Fruit fly (Drosophila melanogaster) whole organism, adult: ENCODE data around the gene drm.

Experiments used
- CG14711 ChIP-seq: fragments of 200-800 bp; sonication (Bioruptor generic); optimal IDR thresholded peaks from 2 replicates; lab custom pipeline; 2018; ENCODE audit warnings: missing biosample characterization, mild to moderate bottlenecking, missing genetic modification characterization, moderate library complexity
- CG1620 ChIP-seq: fragments of 200-800 bp; sonication (Bioruptor generic); optimal IDR thresholded peaks from 2 replicates; lab custom pipeline; 2016; ENCODE audit warnings: missing biosample characterization, missing genetic modification characterization
- CG33017 ChIP-seq: fragments of 200-800 bp; sonication (Bioruptor generic); optimal IDR thresholded peaks from 2 replicates; lab custom pipeline; 2018; ENCODE audit warnings: missing biosample characterization, mild to moderate bottlenecking, missing genetic modification characterization, moderate library complexity
- CG7045 ChIP-seq: fragments of 200-800 bp; sonication (Bioruptor generic); optimal IDR thresholded peaks from 2 replicates; lab custom pipeline; 2017; ENCODE audit warnings: missing biosample characterization, mild to moderate bottlenecking, missing genetic modification characterization
- CG7101 ChIP-seq: fragments of 200-800 bp; sonication (Bioruptor generic); optimal IDR thresholded peaks from 2 replicates; lab custom pipeline; 2018; ENCODE audit warnings: missing biosample characterization, mild to moderate bottlenecking, missing genetic modification characterization, moderate library complexity
- Crg-1 ChIP-seq: fragments of 200-800 bp; sonication (Bioruptor generic); optimal IDR thresholded peaks from 2 replicates; lab custom pipeline; 2016; ENCODE audit warnings: missing biosample characterization, missing genetic modification characterization
- Hr96 ChIP-seq: fragments of 200-800 bp; sonication (Bioruptor generic); optimal IDR thresholded peaks from 2 replicates; lab custom pipeline; 2016; ENCODE audit warnings: missing biosample characterization, missing genetic modification characterization
- Mnt ChIP-seq: fragments of 200-800 bp; sonication (Bioruptor generic); optimal IDR thresholded peaks from 2 replicates; lab custom pipeline; 2016; ENCODE audit warnings: missing biosample characterization, mild to moderate bottlenecking, missing genetic modification characterization
- cnc ChIP-seq, 2 experiments: fragments of >200 bp; optimal IDR thresholded peaks; 2 replicates each; lab custom pipeline; 2017
- ovo ChIP-seq: fragments of 200-800 bp; sonication (Bioruptor generic); optimal IDR thresholded peaks from 2 replicates; lab custom pipeline; 2016; ENCODE audit warnings: missing biosample characterization, missing genetic modification characterization

drm gene

DNA sequence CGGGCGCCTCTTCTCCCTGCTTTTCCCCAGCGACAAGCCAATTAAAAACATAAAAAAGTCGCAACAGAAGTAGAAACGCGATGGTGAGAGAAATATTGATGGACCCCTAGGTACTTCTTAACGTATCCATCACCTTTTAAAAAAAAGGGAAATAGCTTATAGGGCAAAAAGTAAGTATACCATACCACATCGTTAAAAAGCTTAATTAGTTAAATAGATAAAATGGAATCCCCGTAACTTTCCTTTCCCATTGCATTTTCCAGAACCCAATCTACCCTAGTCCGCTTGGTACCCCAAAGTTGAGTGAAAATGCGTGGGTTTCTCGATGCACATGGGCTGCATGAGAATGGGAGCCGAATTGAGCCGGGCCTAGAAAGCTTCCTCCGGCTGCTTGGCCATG, 55.6 kb downstream of the drm start:
- no peak for TF ChIP-seq CG33017 (tag; lab: Kevin White, UChicago)
- TF ChIP-seq Crg-1 (GFP tag; lab: Kevin White, UChicago) = no peak
- no peak for TF ChIP-seq Mnt (GFP tag; lab: Kevin White, UChicago)
- TF ChIP-seq CG7101 (tag; lab: Kevin White, UChicago) = no peak
- TF ChIP-seq CG7045 (GFP tag; lab: Kevin White, UChicago) = no peak
- no peak for TF ChIP-seq CG1620
- TF ChIP-seq CG14711 = no peak

DNA sequence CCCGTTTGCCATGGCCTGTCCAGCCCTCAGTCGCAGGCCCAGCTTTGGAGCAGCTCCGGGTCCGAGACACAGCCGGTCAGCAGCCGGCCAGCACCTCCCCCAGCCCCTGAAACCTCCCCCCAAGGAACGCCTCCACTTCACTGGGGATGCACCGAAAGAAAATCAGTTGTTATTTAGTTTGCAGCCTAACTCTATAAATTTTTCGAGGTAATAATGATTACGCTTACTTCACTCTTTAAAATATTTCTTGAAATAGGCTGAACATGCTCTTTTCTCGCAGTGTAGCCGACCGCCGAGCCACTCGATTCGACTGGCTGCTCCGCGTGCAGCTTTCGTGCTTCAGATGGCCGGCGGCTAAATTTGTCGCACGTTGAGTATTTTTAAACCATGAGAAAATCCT, 58.1 kb downstream of the drm start:
- TF ChIP-seq Hr96 (GFP tag; lab: Kevin White, UChicago) = no peak
- no peak for TF ChIP-seq cnc (optimal IDR thresholded peaks at IDR 0.05; lab: Kevin White, UChicago)
- TF ChIP-seq ovo = no peak
- no peak for TF ChIP-seq Crg-1 (GFP tag; lab: Kevin White, UChicago)
